Fruit fly (Drosophila melanogaster) whole organism, pupa: ENCODE results near the gene mof.

Experiments
- CG34367 ChIP-seq: fragments of 200-800 bp; sonication (Bioruptor generic); optimal IDR thresholded peaks from 2 replicates; lab custom pipeline; 2018; ENCODE audit warnings: missing biosample characterization, mild to moderate bottlenecking, missing genetic modification characterization
- CG9948 ChIP-seq: fragments of 200-800 bp; sonication (Bioruptor generic); optimal IDR thresholded peaks from 2 replicates; lab custom pipeline; 2018; ENCODE audit warnings: missing biosample characterization, mild to moderate bottlenecking, missing genetic modification characterization, moderate library complexity

DNA sequence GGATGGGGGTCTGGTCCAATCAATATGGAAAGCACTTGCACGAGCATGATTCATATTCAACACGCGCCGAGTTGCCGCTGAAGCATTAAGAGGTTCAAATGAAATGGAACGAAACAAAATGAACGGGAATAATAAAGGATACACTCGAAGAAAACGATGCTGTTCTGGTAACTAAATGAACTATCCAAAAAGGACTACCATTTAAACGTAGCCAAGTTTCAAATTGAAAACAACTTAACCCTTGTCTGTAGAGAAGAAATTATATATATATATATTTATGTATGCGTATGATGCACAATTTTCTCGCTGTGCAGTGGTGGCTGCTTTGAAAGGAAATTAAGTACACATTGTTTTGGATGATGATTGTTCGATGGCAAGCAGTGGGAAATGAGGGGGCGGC, 24.0 kb downstream of the mof start:
- TF ChIP-seq CG34367 (tag; lab: Kevin White, UChicago) (no peak), CG9948 (tag; lab: Kevin White, UChicago) (no peak)
